Fruit fly (Drosophila melanogaster): ENCODE measurements around the gene Fad2.

dm6 chr3L:10976478-10976877, 46.9 kb upstream of the Fad2 start:
- no peak for TF ChIP-seq CTCF (optimal IDR thresholded peaks at IDR 0.05)
- no peak for TF ChIP-seq CG8478 (optimal IDR thresholded peaks at IDR 0.05)

All from S2 (cell line).